Worm (Caenorhabditis elegans): ENCODE measurements around the gene phy-4.

The phy-4 gene

ce11 chrV:19501389-19501788 is 12.1 kb downstream of the phy-4 start:
- no peak for TF ChIP-seq lin-11 (tag; optimal IDR thresholded peaks at IDR 0.05)
- TF ChIP-seq sem-4 (tag; optimal IDR thresholded peaks at IDR 0.05): no peak
- TF ChIP-seq nhr-129 (tag; optimal IDR thresholded peaks at IDR 0.05): no peak
- TF ChIP-seq crh-2 (tag; optimal IDR thresholded peaks at IDR 0.05): no peak
- TF ChIP-seq egl-27 (tag; optimal IDR thresholded peaks at IDR 0.05): no peak
- TF ChIP-seq aly-2 (tag; optimal IDR thresholded peaks at IDR 0.05): no peak
- TF ChIP-seq C34F6.9 (tag; optimal IDR thresholded peaks at IDR 0.05): no peak
- no peak for TF ChIP-seq sma-3 (GFP tag; optimal IDR thresholded peaks at IDR 0.05)
- TF ChIP-seq unc-55 (GFP tag; optimal IDR thresholded peaks at IDR 0.05): no peak
- TF ChIP-seq unc-62 (GFP tag; optimal IDR thresholded peaks at IDR 0.05): no peak

- TF ChIP-seq ceh-82 (tag; optimal IDR thresholded peaks at IDR 0.05) (no peak), C34F6.9 (tag; optimal IDR thresholded peaks at IDR 0.05) (no peak), ztf-4 (tag; optimal IDR thresholded peaks at IDR 0.05) (no peak), zag-1 (tag; optimal IDR thresholded peaks at IDR 0.05) (no peak), sem-4 (tag; optimal IDR thresholded peaks at IDR 0.05) (no peak), dmd-4 (tag; optimal IDR thresholded peaks at IDR 0.05) (no peak), fos-1 (tag; optimal IDR thresholded peaks at IDR 0.05) (no peak), F13H6.1 (tag; optimal IDR thresholded peaks at IDR 0.05) (no peak), snpc-4 (tag; optimal IDR thresholded peaks at IDR 0.05) (no peak), mbf-1 (tag; optimal IDR thresholded peaks at IDR 0.05) (no peak), nhr-11 (tag; optimal IDR thresholded peaks at IDR 0.05) (no peak), elt-1 (tag; optimal IDR thresholded peaks at IDR 0.05) (no peak)
Measured at ce11 chrV:19497087-19497486, 16.4 kb downstream of the phy-4 start.

ce11 chrV:19495587-19495986 is 17.9 kb downstream of the phy-4 start, which contains the start of gene scl-21:
TSS of gene scl-21 (minus strand) at chrV:19495687.
- TF ChIP-seq unc-39 (tag; optimal IDR thresholded peaks at IDR 0.05): no peak
- TF ChIP-seq alr-1 (tag; optimal IDR thresholded peaks at IDR 0.05): no peak
- no peak for TF ChIP-seq nhr-129 (tag; optimal IDR thresholded peaks at IDR 0.05)
- no peak for TF ChIP-seq nhr-10 (tag; optimal IDR thresholded peaks at IDR 0.05)
- TF ChIP-seq crh-2 (tag; optimal IDR thresholded peaks at IDR 0.05): no peak
- TF ChIP-seq mbf-1 (tag; optimal IDR thresholded peaks at IDR 0.05): no peak
- TF ChIP-seq ztf-1 (GFP tag; conservative IDR thresholded peaks at IDR 0.05): no peak
- no peak for TF ChIP-seq dmd-4 (tag; optimal IDR thresholded peaks at IDR 0.05)
- no peak for TF ChIP-seq F13H6.1 (tag; optimal IDR thresholded peaks at IDR 0.05)
- no peak for TF ChIP-seq unc-62 (GFP tag; optimal IDR thresholded peaks at IDR 0.05)
- TF ChIP-seq sma-9 (GFP tag; optimal IDR thresholded peaks at IDR 0.05): no peak
- TF ChIP-seq sma-9 (tag; optimal IDR thresholded peaks at IDR 0.05): no peak
- TF ChIP-seq snpc-4 (tag; optimal IDR thresholded peaks at IDR 0.05): no peak
- no peak for TF ChIP-seq nhr-237 (tag; optimal IDR thresholded peaks at IDR 0.05)
- no peak for TF ChIP-seq egl-27 (tag; optimal IDR thresholded peaks at IDR 0.05)
- TF ChIP-seq lsy-2 (tag; optimal IDR thresholded peaks at IDR 0.05): no peak
- no peak for TF ChIP-seq ceh-82 (tag; optimal IDR thresholded peaks at IDR 0.05)
- TF ChIP-seq skn-1 (tag; optimal IDR thresholded peaks at IDR 0.05): no peak
- no peak for TF ChIP-seq nhr-21 (tag; optimal IDR thresholded peaks at IDR 0.05)
- no peak for TF ChIP-seq ztf-4 (tag; optimal IDR thresholded peaks at IDR 0.05)

- TF ChIP-seq C34F6.9 (tag; optimal IDR thresholded peaks at IDR 0.05) (no peak), nhr-77 (tag; optimal IDR thresholded peaks at IDR 0.05) (no peak), nhr-6 (tag; optimal IDR thresholded peaks at IDR 0.05) (no peak), lin-11 (tag; optimal IDR thresholded peaks at IDR 0.05) (no peak), dmd-4 (tag; optimal IDR thresholded peaks at IDR 0.05) (no peak), nhr-25 (tag; optimal IDR thresholded peaks at IDR 0.05) (no peak), nhr-21 (tag; optimal IDR thresholded peaks at IDR 0.05) (no peak), ama-1 (optimal IDR thresholded peaks at IDR 0.05) (no peak), mbf-1 (tag; optimal IDR thresholded peaks at IDR 0.05) (no peak), R02D3.7 (tag; optimal IDR thresholded peaks at IDR 0.05) (no peak), lin-13 (GFP tag; optimal IDR thresholded peaks at IDR 0.05) (no peak), ZK546.5 (tag; optimal IDR thresholded peaks at IDR 0.05) (no peak)
Measured at ce11 chrV:19495145-19495544, 18.3 kb downstream of the phy-4 start.

- TF ChIP-seq egl-27 (tag; optimal IDR thresholded peaks at IDR 0.05) (no peak), ztf-4 (tag; optimal IDR thresholded peaks at IDR 0.05) (no peak), nhr-129 (tag; optimal IDR thresholded peaks at IDR 0.05) (no peak), peb-1 (tag; optimal IDR thresholded peaks at IDR 0.05) (no peak), nhr-11 (tag; optimal IDR thresholded peaks at IDR 0.05) (no peak), nhr-12 (tag; optimal IDR thresholded peaks at IDR 0.05) (no peak), sem-4 (tag; optimal IDR thresholded peaks at IDR 0.05) (no peak), crh-2 (tag; optimal IDR thresholded peaks at IDR 0.05) (no peak)
Measured at ce11 chrV:19491302-19491701, 22.1 kb downstream of the phy-4 start, which contains the start of gene Y43F8B.29. TSS of gene Y43F8B.29 (plus strand) at chrV:19491602.
